Worm (Caenorhabditis elegans): ENCODE data around the gene C09E10.3.

DNA sequence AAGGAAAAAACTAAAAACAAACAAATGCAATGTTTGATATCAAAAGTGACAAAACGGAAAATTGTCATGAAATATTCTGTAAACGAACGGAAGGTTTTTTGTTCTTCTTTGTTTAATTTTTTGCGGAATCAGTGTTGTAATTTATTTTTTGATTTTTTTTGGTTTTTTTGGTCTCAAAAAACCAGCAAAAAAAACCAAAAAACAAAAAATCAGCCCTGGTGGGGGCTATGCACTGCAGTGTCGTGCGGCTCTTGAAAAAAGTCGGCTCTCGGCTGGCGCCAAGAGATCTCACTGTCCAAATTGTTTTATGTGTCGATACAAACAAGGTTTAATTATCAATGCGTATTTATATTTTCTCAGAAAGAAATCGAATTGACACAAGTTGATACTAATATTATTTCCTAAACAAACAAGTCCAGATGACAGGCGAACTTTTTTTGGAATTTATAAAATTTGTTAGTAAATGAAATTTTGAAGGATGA is 21.3 kb upstream of the C09E10.3 start:
- no peak for TF ChIP-seq cebp-1 (GFP tag; IDR thresholded peaks at IDR 0.05)
- peak; percentile 57 for TF ChIP-seq cebp-1 (tag; optimal IDR thresholded peaks at IDR 0.05)
- no peak for TF ChIP-seq nhr-90 (tag; optimal IDR thresholded peaks at IDR 0.05)
- no peak for TF ChIP-seq tbx-9 (tag; optimal IDR thresholded peaks at IDR 0.05; ENCODE audit: borderline replicate concordance)
- TF ChIP-seq lin-40 (tag; optimal IDR thresholded peaks at IDR 0.05) = peak; percentile 17

Data from whole organism, young adult.